Fruit fly (Drosophila melanogaster): ENCODE measurements around the gene RhoL.

Gene RhoL

DNA sequence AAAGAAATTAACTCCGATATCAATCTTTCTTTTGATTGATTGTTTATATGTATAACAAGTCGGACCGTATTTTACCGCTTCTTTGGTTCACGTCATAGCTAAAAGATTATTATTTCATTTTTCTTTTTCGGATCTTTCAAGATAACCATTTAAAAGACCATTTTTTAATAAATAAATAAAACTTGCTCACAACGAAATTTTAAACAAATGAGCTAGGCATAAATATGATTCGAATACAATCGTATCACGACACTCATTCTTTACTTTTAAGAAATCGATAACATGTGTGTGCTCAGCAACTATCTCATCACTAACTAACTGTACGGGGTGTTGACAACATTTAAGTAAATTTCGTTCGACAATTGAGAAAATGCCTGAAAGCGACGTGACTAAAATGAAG lies 2.0 kb upstream of the RhoL start, which contains the start of gene CG8149 (continued):
- TF ChIP-seq bsh (GFP tag; optimal IDR thresholded peaks at IDR 0.05) = no peak
- no peak for TF ChIP-seq CG14965 (GFP tag; optimal IDR thresholded peaks at IDR 0.05; ENCODE audit: borderline replicate concordance)
- no peak for TF ChIP-seq Hmx (GFP tag; optimal IDR thresholded peaks at IDR 0.05)
- TF ChIP-seq lbe (GFP tag; optimal IDR thresholded peaks at IDR 0.05) = peak; percentile 70
- peak; percentile 45; the same call in 1 of the 2 replicates for TF ChIP-seq CG31441 (GFP tag; IDR thresholded peaks at IDR 0.05)
- TF ChIP-seq Rfx (GFP tag; IDR thresholded peaks at IDR 0.05) = peak; percentile 20; the same call in 1 of the 2 replicates
- no peak for TF ChIP-seq Jarid2 (GFP tag; optimal IDR thresholded peaks at IDR 0.05)
- TF ChIP-seq CG30431 (GFP tag; optimal IDR thresholded peaks at IDR 0.05) = no peak
- TF ChIP-seq Hr3 (GFP tag; optimal IDR thresholded peaks at IDR 0.05) = no peak
- peak; percentile 33 for TF ChIP-seq CG10147 (GFP tag; optimal IDR thresholded peaks at IDR 0.05)
- no peak for TF ChIP-seq tin (GFP tag; optimal IDR thresholded peaks at IDR 0.05)
- no peak for TF ChIP-seq CG18011 (GFP tag; optimal IDR thresholded peaks at IDR 0.05)
- no peak for TF ChIP-seq maf-S (GFP tag; optimal IDR thresholded peaks at IDR 0.05)
- TF ChIP-seq rib (GFP tag; IDR thresholded peaks at IDR 0.05) = no peak
- TF ChIP-seq nmo (GFP tag; optimal IDR thresholded peaks at IDR 0.05) = peak; percentile 68
- no peak for TF ChIP-seq CG14667 (GFP tag; IDR thresholded peaks at IDR 0.05)
- TF ChIP-seq Dll (GFP tag; IDR thresholded peaks at IDR 0.05; ENCODE audit: partially characterized antibody) = peak; percentile 97
- no peak for TF ChIP-seq CG10959 (GFP tag; IDR thresholded peaks at IDR 0.05)
- TF ChIP-seq CG15601 (tag; optimal IDR thresholded peaks at IDR 0.05) = peak; percentile 54
- TF ChIP-seq pho (GFP tag; optimal IDR thresholded peaks at IDR 0.05) = no peak
- TF ChIP-seq Meics (GFP tag; optimal IDR thresholded peaks at IDR 0.05) = peak; percentile 3
- peak; percentile 93 for TF ChIP-seq CG11560 (tag; IDR thresholded peaks at IDR 0.05)
- TF ChIP-seq hb (GFP tag; IDR thresholded peaks at IDR 0.05; ENCODE audit: partially characterized antibody) = peak; percentile 86
- no peak for TF ChIP-seq CG4360 (GFP tag; IDR thresholded peaks at IDR 0.05)
- no peak for TF ChIP-seq Xrp1 (GFP tag; IDR thresholded peaks at IDR 0.05)
- TF ChIP-seq CG32767 (GFP tag; IDR thresholded peaks at IDR 0.05) = peak; percentile 85
- peak; percentile 4 for TF ChIP-seq nau (GFP tag; optimal IDR thresholded peaks at IDR 0.05)
- no peak for TF ChIP-seq crol (GFP tag; IDR thresholded peaks at IDR 0.05)
- TF ChIP-seq CG10267 (tag; optimal IDR thresholded peaks at IDR 0.05) = peak; percentile 72
- TF ChIP-seq CG12299 (tag; optimal IDR thresholded peaks at IDR 0.05) = peak; percentile 35
- peak; percentile 76 for TF ChIP-seq tna (GFP tag; IDR thresholded peaks at IDR 0.05; ENCODE audit: partially characterized antibody)
- peak; percentile 85 for TF ChIP-seq trem (tag; optimal IDR thresholded peaks at IDR 0.05)
- peak; percentile 35 for TF ChIP-seq CG2712 (tag; optimal IDR thresholded peaks at IDR 0.05)
- TF ChIP-seq croc (GFP tag; conservative IDR thresholded peaks at IDR 0.05) = no peak
- no peak for TF ChIP-seq tgo (GFP tag; IDR thresholded peaks at IDR 0.05)
- TF ChIP-seq CG6813 (GFP tag; optimal IDR thresholded peaks at IDR 0.05) = no peak
- no peak for TF ChIP-seq CG11695 (GFP tag; IDR thresholded peaks at IDR 0.05)
- TF ChIP-seq CG11456 (GFP tag; IDR thresholded peaks at IDR 0.05) = no peak
- TF ChIP-seq CG3995 (GFP tag; optimal IDR thresholded peaks at IDR 0.05) = peak; percentile 57
- no peak for TF ChIP-seq Ptx1 (GFP tag; IDR thresholded peaks at IDR 0.05)
- no peak for TF ChIP-seq MTF-1 (GFP tag; optimal IDR thresholded peaks at IDR 0.05; ENCODE audit: borderline replicate concordance)
- TF ChIP-seq tap (tag; optimal IDR thresholded peaks at IDR 0.05) = no peak
- TF ChIP-seq CG4404 (GFP tag; IDR thresholded peaks at IDR 0.05) = no peak
- no peak for TF ChIP-seq repo (GFP tag; optimal IDR thresholded peaks at IDR 0.05)
- TF ChIP-seq ro (GFP tag; IDR thresholded peaks at IDR 0.05) = no peak
- TF ChIP-seq CG10274 (GFP tag; optimal IDR thresholded peaks at IDR 0.05) = no peak
- no peak for TF ChIP-seq CG10462 (GFP tag; optimal IDR thresholded peaks at IDR 0.05)
- no peak for TF ChIP-seq D19B (GFP tag; optimal IDR thresholded peaks at IDR 0.05)
- TF ChIP-seq Myb (GFP tag; optimal IDR thresholded peaks at IDR 0.05) = peak; percentile 8
- TF ChIP-seq CG1647 (GFP tag; optimal IDR thresholded peaks at IDR 0.05) = no peak
- no peak for TF ChIP-seq Dbx (GFP tag; IDR thresholded peaks at IDR 0.05)
- no peak for TF ChIP-seq CG3065 (GFP tag; optimal IDR thresholded peaks at IDR 0.05)
